Worm (Caenorhabditis elegans): ENCODE measurements around the gene Y44A6B.3.

- TF ChIP-seq med-1 (GFP tag; optimal IDR thresholded peaks at IDR 0.05; ENCODE audit: insufficient read depth) (no peak), ref-1 (GFP tag; conservative IDR thresholded peaks at IDR 0.05) (no peak), T22C8.4 (GFP tag; IDR thresholded peaks at IDR 0.05) (no peak), ztf-29 (GFP tag; IDR thresholded peaks at IDR 0.05) (no peak), flt-1 (GFP tag; IDR thresholded peaks at IDR 0.05) (no peak), cog-1 (tag; optimal IDR thresholded peaks at IDR 0.05) (no peak), klf-2 (GFP tag; conservative IDR thresholded peaks at IDR 0.05) (no peak), tab-1 (GFP tag; IDR thresholded peaks at IDR 0.05) (no peak), ztf-23 (GFP tag; IDR thresholded peaks at IDR 0.05) (no peak)
These were observed 10.6 kb upstream of the Y44A6B.3 start for ce11 chrV:20648868-20649267.
